Worm (Caenorhabditis elegans) whole organism, L4 larva: ENCODE results near the gene tbx-33.

ENCODE experiments used
- Y105C5A.15 ChIP-seq: fragments of 200-800 bp; sonication (Bioruptor generic); IDR thresholded peaks from 2 replicates; pipeline ENCODE4 v1.3.6; 2022; ENCODE audit warnings: missing genetic modification characterization, missing compliant biosample characterization
- ceh-20 ChIP-seq: fragments of 200-800 bp; sonication (Bioruptor generic); IDR thresholded peaks from 2 replicates; pipeline ENCODE4 v1.3.6; 2022; ENCODE audit warnings: missing genetic modification reagents, missing genetic modification characterization, missing compliant biosample characterization
- daf-12 ChIP-seq: fragments of 150-350 bp; optimal IDR thresholded peaks from 2 replicates; lab custom pipeline; 2014; ENCODE audit warnings: missing biosample characterization, missing genetic modification reagents, missing genetic modification characterization
- daf-8 ChIP-seq: fragments of 200-800 bp; sonication (Bioruptor generic); IDR thresholded peaks from 2 replicates; pipeline ENCODE4 v1.3.6; 2022; ENCODE audit warnings: missing genetic modification characterization, missing compliant biosample characterization
- dmd-9 ChIP-seq: fragments of 200-800 bp; sonication (Bioruptor generic); IDR thresholded peaks from 2 replicates; pipeline ENCODE4 v1.3.6; 2022; ENCODE audit warnings: missing genetic modification reagents, missing genetic modification characterization, missing compliant biosample characterization
- egl-43 ChIP-seq: fragments of 200-800 bp; sonication (Bioruptor generic); IDR thresholded peaks from 2 replicates; pipeline ENCODE4 v1.3.6; 2022; ENCODE audit warnings: missing genetic modification reagents, missing genetic modification characterization, missing compliant biosample characterization
- gei-8 ChIP-seq: fragments of 200-800 bp; sonication (Bioruptor generic); optimal IDR thresholded peaks from 2 replicates; lab custom pipeline; 2018; ENCODE audit warnings: mild to moderate bottlenecking, missing genetic modification characterization, missing compliant biosample characterization
- hif-1 ChIP-seq, 2 experiments: sonication (generic microtip); optimal IDR thresholded peaks; 2 replicates each; lab custom pipeline; 2016 to 2017; ENCODE audit warnings: missing compliant biosample characterization in 2 of 2, missing genetic modification characterization in 2 of 2, missing genetic modification reagents in 2 of 2, missing genotype in 2 of 2, mild to moderate bottlenecking in 1 of 2
- hlh-30 ChIP-seq: sonication (generic microtip); optimal IDR thresholded peaks from 2 replicates; lab custom pipeline; 2017; ENCODE audit warnings: antibody characterized with exemption, mild to moderate bottlenecking, missing genetic modification characterization, missing compliant biosample characterization; ENCODE audit not compliant: insufficient read depth
- lsy-2 ChIP-seq, 2 experiments: fragments of 150-350 bp in 1 of 2; sonication (generic microtip) in 1 of 2; optimal IDR thresholded peaks; 2 replicates each; lab custom pipeline; 2014 to 2017; ENCODE audit warnings: missing biosample characterization in 2 of 2, missing genetic modification characterization in 2 of 2
- nhr-102 ChIP-seq: sonication (generic microtip); optimal IDR thresholded peaks from 2 replicates; lab custom pipeline; 2016; ENCODE audit warnings: mild to moderate bottlenecking, missing genetic modification characterization, moderate library complexity, missing compliant biosample characterization
- nhr-11 ChIP-seq: fragments of 150-350 bp; optimal IDR thresholded peaks from 2 replicates; lab custom pipeline; 2014; ENCODE audit warnings: missing biosample characterization, missing genetic modification characterization
- nhr-237 ChIP-seq: sonication (generic microtip); optimal IDR thresholded peaks from 2 replicates; lab custom pipeline; 2017; ENCODE audit warnings: missing biosample characterization, missing genetic modification characterization
- nhr-25 ChIP-seq: sonication (generic microtip); optimal IDR thresholded peaks from 2 replicates; lab custom pipeline; 2017; ENCODE audit warnings: missing genetic modification characterization, mild to moderate bottlenecking, missing compliant biosample characterization, antibody characterized with exemption, moderate library complexity, borderline replicate concordance; ENCODE audit not compliant: insufficient read depth
- nhr-41 ChIP-seq: fragments of 200-800 bp; sonication (Bioruptor generic); IDR thresholded peaks from 2 replicates; pipeline ENCODE4 v1.3.6; 2022; ENCODE audit warnings: missing genetic modification reagents, missing genetic modification characterization, missing compliant biosample characterization
- nhr-42 ChIP-seq: fragments of 200-800 bp; sonication (Bioruptor generic); IDR thresholded peaks from 2 replicates; pipeline ENCODE4 v1.3.6; 2022; ENCODE audit warnings: missing genetic modification characterization, missing compliant biosample characterization
- nhr-77 ChIP-seq: fragments of 150-350 bp; optimal IDR thresholded peaks from 2 replicates; lab custom pipeline; 2014; ENCODE audit warnings: missing biosample characterization, missing genetic modification characterization
- php-3 ChIP-seq: fragments of 200-800 bp; sonication (Bioruptor generic); IDR thresholded peaks from 2 replicates; pipeline ENCODE4 v1.3.6; 2022; ENCODE audit warnings: missing genetic modification reagents, missing genetic modification characterization, missing compliant biosample characterization
- saeg-2 ChIP-seq: fragments of 200-800 bp; sonication (Bioruptor generic); IDR thresholded peaks from 2 replicates; pipeline ENCODE4 v1.3.6; 2022; ENCODE audit warnings: missing genetic modification reagents, missing genetic modification characterization, missing compliant biosample characterization
- skn-1 ChIP-seq: fragments of 150-350 bp; optimal IDR thresholded peaks from 2 replicates; lab custom pipeline; 2014; ENCODE audit warnings: missing biosample characterization, missing genetic modification characterization
- spr-1 ChIP-seq: sonication (generic microtip); optimal IDR thresholded peaks from 2 replicates; lab custom pipeline; 2016; ENCODE audit warnings: mild to moderate bottlenecking, missing genetic modification characterization, missing compliant biosample characterization
- spr-3 ChIP-seq: fragments of 200-800 bp; sonication (Bioruptor generic); optimal IDR thresholded peaks from 2 replicates; lab custom pipeline; 2018; ENCODE audit warnings: mild to moderate bottlenecking, missing genetic modification characterization, missing compliant biosample characterization
- tag-97 ChIP-seq: fragments of 200-800 bp; sonication (Bioruptor generic); IDR thresholded peaks from 2 replicates; pipeline ENCODE4 v1.3.6; 2022; ENCODE audit warnings: missing genetic modification characterization, missing compliant biosample characterization
- tra-1 ChIP-seq: fragments of 200-800 bp; sonication (Bioruptor generic); IDR thresholded peaks from 2 replicates; pipeline ENCODE4 v1.3.6; 2022; ENCODE audit warnings: missing genetic modification reagents, missing genetic modification characterization, missing compliant biosample characterization
- ztf-11 ChIP-seq: fragments of 150-350 bp; optimal IDR thresholded peaks from 2 replicates; lab custom pipeline; 2014; ENCODE audit warnings: missing biosample characterization, missing genetic modification characterization

tbx-33 gene

ce11 chrIII:11589311-11589710 is 47.3 kb downstream of the tbx-33 start:
- no peak for TF ChIP-seq tra-1 (GFP tag; lab: Robert Waterston, UW)
- no peak for TF ChIP-seq egl-43 (GFP tag; lab: Robert Waterston, UW)
- TF ChIP-seq hif-1 (tag; optimal IDR thresholded peaks at IDR 0.05; lab: Kevin White, UChicago) = no peak
- TF ChIP-seq daf-8 = no peak
- TF ChIP-seq nhr-237 (tag; lab: Kevin White, UChicago) = no peak
- TF ChIP-seq hlh-30 = no peak
- no peak for TF ChIP-seq Y105C5A.15 (GFP tag; lab: Robert Waterston, UW)
- no peak for TF ChIP-seq nhr-77 (tag; lab: Kevin White, UChicago)

ce11 chrIII:11588911-11589310 is 47.7 kb downstream of the tbx-33 start, which contains the start of gene Y66D12A.3:
TSS of gene Y66D12A.3 (plus strand) at chrIII:11589211.
- TF ChIP-seq nhr-102 (tag; lab: Kevin White, UChicago) (no peak), dmd-9 (no peak), spr-1 (no peak), nhr-41 (no peak), ztf-11 (tag; lab: Kevin White, UChicago) (no peak), spr-3 (GFP tag; lab: Kevin White, UChicago) (no peak), saeg-2 (GFP tag; lab: Robert Waterston, UW) (no peak), lsy-2 (tag; optimal IDR thresholded peaks at IDR 0.05; lab: Kevin White, UChicago) (no peak), nhr-42 (GFP tag; lab: Robert Waterston, UW) (no peak), gei-8 (GFP tag; lab: Kevin White, UChicago) (no peak), daf-12 (tag; lab: Kevin White, UChicago) (no peak), skn-1 (tag; lab: Kevin White, UChicago) (no peak), nhr-11 (tag; lab: Kevin White, UChicago) (no peak), php-3 (GFP tag; lab: Robert Waterston, UW) (no peak), nhr-25 (tag; lab: Kevin White, UChicago) (no peak), tag-97 (no peak), ceh-20 (GFP tag; lab: Robert Waterston, UW) (no peak)
